Fruit fly (Drosophila melanogaster): Measurements from ENCODE around the gene Paics.

The Paics gene

dm6 chrX:12741914-12742650 is 18.3 kb downstream of the Paics start, which contains the start of gene Smr (continued):
- TF ChIP-seq CG8119 (GFP tag; IDR thresholded peaks at IDR 0.05): no peak
- no peak for TF ChIP-seq acj6 (GFP tag; optimal IDR thresholded peaks at IDR 0.05)
- no peak for TF ChIP-seq CG8319 (GFP tag; optimal IDR thresholded peaks at IDR 0.05)
- TF ChIP-seq net (GFP tag; optimal IDR thresholded peaks at IDR 0.05): peak; percentile 32
- no peak for TF ChIP-seq Sox15 (GFP tag; optimal IDR thresholded peaks at IDR 0.05)
- TF ChIP-seq vri (GFP tag; optimal IDR thresholded peaks at IDR 0.05): no peak
- TF ChIP-seq eg (GFP tag; IDR thresholded peaks at IDR 0.05): peak; percentile 33; the same call in 1 of the 3 replicates
- no peak for TF ChIP-seq Met (GFP tag; optimal IDR thresholded peaks at IDR 0.05)
- TF ChIP-seq topi (GFP tag; optimal IDR thresholded peaks at IDR 0.05): no peak

- TF ChIP-seq fd59A (GFP tag; optimal IDR thresholded peaks at IDR 0.05): no peak
Measured at dm6 chrX:12740441-12740840, 20.0 kb downstream of the Paics start.

- TF ChIP-seq Blimp-1 (GFP tag; optimal IDR thresholded peaks at IDR 0.05) (no peak), acj6 (GFP tag; optimal IDR thresholded peaks at IDR 0.05) (no peak), achi (GFP tag; optimal IDR thresholded peaks at IDR 0.05) (no peak), CG6163 (GFP tag; IDR thresholded peaks at IDR 0.05) (peak; percentile 50; the same call in 2 of the 3 replicates), Hr38 (GFP tag; optimal IDR thresholded peaks at IDR 0.05) (no peak), fd85E (GFP tag; optimal IDR thresholded peaks at IDR 0.05) (no peak), eg (GFP tag; IDR thresholded peaks at IDR 0.05) (no peak), vri (GFP tag; optimal IDR thresholded peaks at IDR 0.05) (no peak), CG11294 (GFP tag; IDR thresholded peaks at IDR 0.05) (no peak), ss (GFP tag; optimal IDR thresholded peaks at IDR 0.05) (peak in 1 of 2 experiments; percentile 24), Sox14 (GFP tag; optimal IDR thresholded peaks at IDR 0.05) (no peak), Smox (GFP tag; optimal IDR thresholded peaks at IDR 0.05) (peak; percentile 22), svp (GFP tag) (peak; percentile 42)
Measured at dm6 chrX:12739789-12740188, 20.6 kb downstream of the Paics start.

- TF ChIP-seq CG8119 (GFP tag; IDR thresholded peaks at IDR 0.05): 0 out of 3 replicates have a peak, but pooled peaks have one; percentile 16
- TF ChIP-seq Lpt (GFP tag; optimal IDR thresholded peaks at IDR 0.05): peak; percentile 11
- TF ChIP-seq CG6808 (GFP tag; optimal IDR thresholded peaks at IDR 0.05): peak; percentile 30
- TF ChIP-seq CG32006 (GFP tag; optimal IDR thresholded peaks at IDR 0.05): no peak
- TF ChIP-seq fkh (GFP tag; optimal IDR thresholded peaks at IDR 0.05): peak; percentile 66
- TF ChIP-seq CG1621 (tag; optimal IDR thresholded peaks at IDR 0.05): peak; percentile 7
- TF ChIP-seq pdm3 (GFP tag; optimal IDR thresholded peaks at IDR 0.05): no peak
- TF ChIP-seq vri (GFP tag; optimal IDR thresholded peaks at IDR 0.05): peak; percentile 18
- no peak for TF ChIP-seq lz (GFP tag; optimal IDR thresholded peaks at IDR 0.05)
- 0 out of 2 replicates have a peak, but pooled peaks have one; percentile 28 for TF ChIP-seq CG15336 (GFP tag; IDR thresholded peaks at IDR 0.05)
- peak; percentile 70 for TF ChIP-seq svp (GFP tag)
- TF ChIP-seq CG9139 (GFP tag; optimal IDR thresholded peaks at IDR 0.05): peak; percentile 40
- TF ChIP-seq salr (GFP tag; optimal IDR thresholded peaks at IDR 0.05): no peak
- TF ChIP-seq CG3032 (tag; optimal IDR thresholded peaks at IDR 0.05): no peak
- peak; percentile 41 for TF ChIP-seq dsx (GFP tag; optimal IDR thresholded peaks at IDR 0.05; ENCODE audit: poor library complexity, severe bottlenecking)
- TF ChIP-seq CG7368 (GFP tag; optimal IDR thresholded peaks at IDR 0.05): no peak
- TF ChIP-seq Eip75B (GFP tag; optimal IDR thresholded peaks at IDR 0.05): peak; percentile 1
- peak; percentile 24 for TF ChIP-seq Blimp-1 (GFP tag; optimal IDR thresholded peaks at IDR 0.05)
- peak; percentile 65 for TF ChIP-seq CG6163 (GFP tag; IDR thresholded peaks at IDR 0.05)
- TF ChIP-seq CG10669 (GFP tag; optimal IDR thresholded peaks at IDR 0.05): no peak
- no peak for TF ChIP-seq CG8632 (GFP tag; optimal IDR thresholded peaks at IDR 0.05)
- TF ChIP-seq acj6 (GFP tag; optimal IDR thresholded peaks at IDR 0.05): no peak
- TF ChIP-seq eg (GFP tag; IDR thresholded peaks at IDR 0.05): no peak
- no peak for TF ChIP-seq CG6276 (GFP tag; optimal IDR thresholded peaks at IDR 0.05)
- peak in 1 of 2 experiments; percentile 43 for TF ChIP-seq ss (GFP tag; optimal IDR thresholded peaks at IDR 0.05)
- TF ChIP-seq net (GFP tag; optimal IDR thresholded peaks at IDR 0.05): no peak
- no peak for TF ChIP-seq esn (GFP tag; optimal IDR thresholded peaks at IDR 0.05)
Measured at dm6 chrX:12739047-12739446, 21.4 kb downstream of the Paics start.

All from whole organism, prepupa.